Worm (Caenorhabditis elegans) whole organism, early embryonic: Measurements from ENCODE around the gene grsp-2.

ENCODE experiments used
- B0310.2 ChIP-seq: sonication (generic microtip); optimal IDR thresholded peaks from 2 replicates; lab custom pipeline; 2016; ENCODE audit warnings: mild to moderate bottlenecking, missing genetic modification characterization, missing compliant biosample characterization
- F13C5.2 ChIP-seq: sonication (generic microtip); optimal IDR thresholded peaks from 2 replicates; lab custom pipeline; 2017; ENCODE audit warnings: mild to moderate bottlenecking, missing genetic modification characterization, inconsistent platforms, missing compliant biosample characterization
- aly-1 ChIP-seq: sonication (generic microtip); optimal IDR thresholded peaks from 2 replicates; lab custom pipeline; 2016; ENCODE audit warnings: missing genetic modification characterization, missing compliant biosample characterization
- ama-1 ChIP-seq: fragments of 150-350 bp; optimal IDR thresholded peaks from 2 replicates; lab custom pipeline; 2014
- ceh-13 ChIP-seq: fragments of 200-800 bp; sonication (Bioruptor generic); optimal IDR thresholded peaks from 2 replicates; lab custom pipeline; 2018; ENCODE audit warnings: mild to moderate bottlenecking, missing genetic modification characterization, missing compliant biosample characterization
- ceh-36 ChIP-seq: sonication (generic microtip); optimal IDR thresholded peaks from 2 replicates; lab custom pipeline; 2016; ENCODE audit warnings: missing genetic modification characterization, inconsistent platforms, missing compliant biosample characterization
- ets-7 ChIP-seq: sonication (generic microtip); optimal IDR thresholded peaks from 2 replicates; lab custom pipeline; 2016; ENCODE audit warnings: missing genotype, missing genetic modification characterization, missing compliant biosample characterization
- flt-1 ChIP-seq: fragments of 200-800 bp; sonication (Bioruptor generic); IDR thresholded peaks from 2 replicates; pipeline ENCODE4 v1.3.6; 2022; ENCODE audit warnings: missing genetic modification characterization, missing compliant biosample characterization
- hmbx-1 ChIP-seq: sonication (generic microtip); optimal IDR thresholded peaks from 2 replicates; lab custom pipeline; 2016; ENCODE audit warnings: mild to moderate bottlenecking, missing genetic modification characterization, missing compliant biosample characterization
- hmg-4 ChIP-seq: fragments of 200-800 bp; sonication (Bioruptor generic); optimal IDR thresholded peaks from 2 replicates; lab custom pipeline; 2018; ENCODE audit warnings: mild to moderate bottlenecking, missing genetic modification characterization, missing compliant biosample characterization
- hnd-1 ChIP-seq: sonication (generic microtip); optimal IDR thresholded peaks from 2 replicates; lab custom pipeline; 2016; ENCODE audit warnings: missing genetic modification characterization, missing compliant biosample characterization
- pes-1 ChIP-seq: fragments of 200-800 bp; sonication (Bioruptor generic); IDR thresholded peaks from 2 replicates; pipeline ENCODE4 v1.3.6; 2022; ENCODE audit warnings: missing genetic modification reagents, missing genetic modification characterization, missing compliant biosample characterization
- scrt-1 ChIP-seq: fragments of 200-800 bp; sonication (Bioruptor generic); IDR thresholded peaks from 2 replicates; pipeline ENCODE4 v1.3.6; 2022; ENCODE audit warnings: missing genetic modification characterization, missing compliant biosample characterization
- sea-1 ChIP-seq: fragments of 200-800 bp; sonication (Bioruptor generic); conservative IDR thresholded peaks from 2 replicates; pipeline ENCODE4 v1.3.6; 2022; ENCODE audit warnings: missing genetic modification characterization, missing compliant biosample characterization
- tbx-11 ChIP-seq: fragments of 200-800 bp; sonication (Bioruptor generic); IDR thresholded peaks from 2 replicates; pipeline ENCODE4 v1.3.6; 2022; ENCODE audit warnings: missing genetic modification characterization, missing compliant biosample characterization
- tbx-37 ChIP-seq: fragments of 200-800 bp; sonication (Bioruptor generic); conservative IDR thresholded peaks from 2 replicates; pipeline ENCODE4 v1.3.6; 2022; ENCODE audit warnings: missing genetic modification reagents, missing genetic modification characterization, missing compliant biosample characterization
- tra-4 ChIP-seq: sonication (generic microtip); optimal IDR thresholded peaks from 2 replicates; lab custom pipeline; 2017; ENCODE audit warnings: missing genetic modification characterization, missing compliant biosample characterization

grsp-2 gene

DNA sequence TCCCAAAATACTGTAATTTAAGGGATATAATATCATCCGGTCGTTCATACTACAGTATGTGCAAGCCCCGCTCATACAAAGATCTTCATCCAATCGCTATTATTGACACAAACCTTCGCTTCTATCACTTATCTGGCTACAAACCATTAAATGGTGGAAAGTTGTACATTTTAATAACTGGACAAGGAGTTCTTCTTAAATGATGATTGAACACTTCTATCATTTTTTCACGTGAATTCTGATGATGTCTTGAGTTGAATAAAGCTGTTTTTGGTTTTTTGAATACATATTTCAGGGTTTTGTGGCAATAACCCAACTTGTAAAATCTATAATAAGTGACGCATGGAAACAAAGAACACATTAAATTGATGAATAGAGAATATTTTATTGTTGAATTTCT lies 6.5 kb downstream of the grsp-2 start:
- TF ChIP-seq aly-1 (tag; lab: Kevin White, UChicago) = no peak
- TF ChIP-seq flt-1 = no peak
- TF ChIP-seq F13C5.2 (tag; lab: Kevin White, UChicago) = no peak
- TF ChIP-seq ceh-36 (tag; lab: Kevin White, UChicago) = no peak
- TF ChIP-seq tbx-37 (GFP tag; lab: Robert Waterston, UW) = no peak
- TF ChIP-seq ets-7 (tag; lab: Kevin White, UChicago) = no peak
- TF ChIP-seq pes-1 = no peak

DNA sequence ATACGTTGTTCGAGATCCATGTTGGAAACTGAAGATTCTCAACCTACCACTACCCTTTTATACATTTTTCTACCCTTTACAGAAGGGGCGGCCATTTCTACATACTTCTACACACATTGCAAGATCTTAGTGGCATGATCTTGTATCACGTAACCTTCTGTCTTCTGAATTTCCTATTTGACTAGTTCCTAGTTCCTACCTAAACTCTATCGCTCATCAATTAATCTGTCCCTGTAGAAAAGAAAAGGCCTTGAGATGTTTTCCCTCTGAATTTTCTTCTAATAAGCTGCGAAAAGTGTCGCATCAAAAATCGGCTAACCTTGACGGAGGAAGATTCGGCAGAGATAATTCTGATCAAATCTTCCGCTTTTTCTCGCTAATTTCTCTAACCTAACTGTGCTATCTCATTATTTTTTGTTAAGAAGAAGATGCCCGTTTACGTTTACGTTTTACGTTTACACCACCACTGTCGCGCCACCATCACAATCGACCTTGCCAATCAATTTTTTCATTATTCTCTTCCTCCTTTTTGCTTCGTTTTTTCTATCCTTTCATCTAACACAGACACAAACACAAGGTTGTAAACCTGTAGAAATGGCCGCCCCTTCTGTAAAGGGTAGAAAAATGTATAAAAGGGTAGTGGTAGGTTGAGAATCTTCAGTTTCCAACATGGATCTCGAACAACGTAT lies 8.2 kb downstream of the grsp-2 start, which contains the start of the genes col-117 and col-3:
Gene col-117 (minus strand): TSS at position 51 of the 689 bp plus-strand sequence.
Gene col-3 (plus strand): TSS at position 639 of the 689 bp plus-strand sequence.
- no peak for TF ChIP-seq ceh-13 (GFP tag; lab: Kevin White, UChicago)

DNA sequence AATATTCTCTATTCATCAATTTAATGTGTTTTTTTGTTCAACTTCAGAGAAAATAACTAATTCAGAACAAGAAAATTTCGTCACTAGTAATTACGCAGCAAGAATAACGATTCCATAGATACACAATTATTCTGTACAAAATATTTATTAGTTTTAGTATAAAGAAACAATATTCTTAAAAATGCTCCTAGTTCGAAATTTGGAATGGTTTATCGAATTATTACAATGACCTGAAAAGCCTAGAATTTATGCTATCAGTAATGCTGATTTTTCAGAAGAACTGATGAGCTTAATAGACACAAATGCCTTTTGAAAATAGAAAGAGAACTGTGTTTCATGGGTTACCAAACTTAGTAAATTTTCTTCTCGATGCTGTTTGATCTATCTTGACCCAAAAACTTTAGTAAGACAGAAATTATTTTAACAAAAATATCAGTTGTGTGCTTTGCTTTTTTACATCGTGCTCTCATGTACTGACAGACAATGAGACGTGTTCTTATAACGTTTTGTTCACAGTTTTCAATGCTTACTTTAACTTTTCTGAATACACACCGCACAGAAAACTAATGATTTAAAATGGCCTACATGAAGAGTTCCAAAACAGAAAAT lies 10.0 kb downstream of the grsp-2 start:
- TF ChIP-seq ceh-36 (tag; lab: Kevin White, UChicago) (no peak), tra-4 (tag; lab: Kevin White, UChicago) (no peak), pes-1 (no peak), flt-1 (no peak), hmbx-1 (tag; lab: Kevin White, UChicago) (no peak), sea-1 (GFP tag; lab: Robert Waterston, UW) (no peak), hnd-1 (tag; lab: Kevin White, UChicago) (no peak), F13C5.2 (tag; lab: Kevin White, UChicago) (no peak), ets-7 (tag; lab: Kevin White, UChicago) (no peak), aly-1 (tag; lab: Kevin White, UChicago) (no peak), hmg-4 (GFP tag; lab: Kevin White, UChicago) (no peak), tbx-37 (GFP tag; lab: Robert Waterston, UW) (no peak), tbx-11 (GFP tag; lab: Robert Waterston, UW) (no peak), scrt-1 (GFP tag; lab: Robert Waterston, UW) (no peak)

DNA sequence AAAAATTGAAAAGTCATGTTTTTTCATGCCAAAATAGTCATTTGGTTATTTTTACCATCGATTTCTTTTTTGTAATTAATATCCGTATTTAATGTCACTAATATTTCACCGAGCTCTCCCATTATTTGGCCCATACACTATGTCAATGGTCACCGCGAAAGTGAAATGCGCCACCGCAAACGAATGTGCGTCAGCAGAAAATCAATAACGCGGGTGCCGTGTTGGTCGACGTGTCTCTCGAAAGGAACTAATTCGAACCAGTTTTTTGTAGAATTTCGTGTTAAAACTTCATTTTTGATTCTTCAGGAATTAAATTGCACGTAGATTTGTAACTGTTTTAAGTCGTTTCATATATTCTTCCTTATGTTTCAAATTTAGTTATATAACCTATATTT lies 10.5 kb downstream of the grsp-2 start:
- TF ChIP-seq F13C5.2 (tag; lab: Kevin White, UChicago) (peak; percentile 35), tbx-37 (GFP tag; lab: Robert Waterston, UW) (0 out of 2 replicates have a peak, but pooled peaks have one; percentile 14), tbx-11 (GFP tag; lab: Robert Waterston, UW) (no peak), ceh-36 (tag; lab: Kevin White, UChicago) (no peak), scrt-1 (GFP tag; lab: Robert Waterston, UW) (0 out of 2 replicates have a peak, but pooled peaks have one; percentile 33), hmbx-1 (tag; lab: Kevin White, UChicago) (no peak), ama-1 (no peak), pes-1 (no peak), flt-1 (no peak)

DNA sequence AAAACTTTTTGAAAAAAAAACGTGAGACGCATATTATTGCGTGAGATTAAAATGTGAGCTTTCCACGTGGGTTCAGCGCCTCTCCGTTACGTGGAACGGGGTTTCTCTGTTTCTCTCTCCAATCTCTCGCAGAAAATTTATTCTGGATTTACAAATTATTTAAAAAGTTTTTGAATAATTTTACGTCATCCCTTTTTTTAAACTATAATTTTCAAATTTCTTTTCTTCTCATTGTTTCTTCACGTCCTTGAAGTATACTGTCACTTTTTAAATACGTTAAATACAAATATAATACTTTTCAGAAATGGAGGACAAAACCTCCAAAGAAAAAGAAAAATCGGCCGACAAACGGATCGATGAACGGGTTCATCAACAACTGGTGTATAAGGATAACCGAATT lies 11.4 kb downstream of the grsp-2 start, which contains the start of gene T28C6.7:
Gene T28C6.7 (plus strand): TSS at position 301 of the 400 bp plus-strand sequence.
- no peak for TF ChIP-seq tbx-11 (GFP tag; lab: Robert Waterston, UW)
- no peak for TF ChIP-seq flt-1
- TF ChIP-seq B0310.2 (tag; lab: Kevin White, UChicago) = no peak
- TF ChIP-seq hnd-1 (tag; lab: Kevin White, UChicago) = no peak
- TF ChIP-seq tra-4 (tag; lab: Kevin White, UChicago) = no peak
- TF ChIP-seq hmbx-1 (tag; lab: Kevin White, UChicago) = no peak
- no peak for TF ChIP-seq pes-1
- TF ChIP-seq sea-1 (GFP tag; lab: Robert Waterston, UW) = no peak
- no peak for TF ChIP-seq F13C5.2 (tag; lab: Kevin White, UChicago)

DNA sequence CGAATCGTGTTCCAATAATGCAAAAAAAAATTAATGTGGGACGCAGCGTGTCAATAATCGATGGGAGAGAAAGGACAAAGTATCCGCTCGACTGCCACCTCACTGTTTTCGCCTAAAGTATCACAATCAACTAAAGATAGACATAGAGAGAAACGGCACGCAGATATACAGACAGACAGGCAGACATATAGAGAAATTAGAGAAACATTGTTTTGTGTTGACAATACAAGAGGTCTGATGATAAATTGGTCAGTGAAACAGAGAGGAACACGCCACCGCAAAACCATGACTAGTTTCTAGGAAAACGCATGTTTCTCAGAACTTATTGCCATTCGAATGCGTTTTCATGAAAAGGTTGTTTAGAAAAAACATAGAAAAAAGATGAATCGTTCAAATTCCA lies 14.5 kb downstream of the grsp-2 start, which contains the start of gene T28C6.8:
Gene T28C6.8 (minus strand): TSS at position 137 of the 400 bp plus-strand sequence.
- TF ChIP-seq pes-1 = no peak
- no peak for TF ChIP-seq F13C5.2 (tag; lab: Kevin White, UChicago)
- TF ChIP-seq scrt-1 (GFP tag; lab: Robert Waterston, UW) = no peak
- no peak for TF ChIP-seq hnd-1 (tag; lab: Kevin White, UChicago)
- TF ChIP-seq flt-1 = no peak
- no peak for TF ChIP-seq tbx-11 (GFP tag; lab: Robert Waterston, UW)
- TF ChIP-seq ets-7 (tag; lab: Kevin White, UChicago) = no peak
- no peak for TF ChIP-seq ceh-36 (tag; lab: Kevin White, UChicago)
- no peak for TF ChIP-seq tbx-37 (GFP tag; lab: Robert Waterston, UW)
- TF ChIP-seq B0310.2 (tag; lab: Kevin White, UChicago) = no peak
- no peak for TF ChIP-seq aly-1 (tag; lab: Kevin White, UChicago)
- no peak for TF ChIP-seq sea-1 (GFP tag; lab: Robert Waterston, UW)
- TF ChIP-seq ceh-13 (GFP tag; lab: Kevin White, UChicago) = no peak
- TF ChIP-seq hmbx-1 (tag; lab: Kevin White, UChicago) = no peak
- no peak for TF ChIP-seq ama-1

DNA sequence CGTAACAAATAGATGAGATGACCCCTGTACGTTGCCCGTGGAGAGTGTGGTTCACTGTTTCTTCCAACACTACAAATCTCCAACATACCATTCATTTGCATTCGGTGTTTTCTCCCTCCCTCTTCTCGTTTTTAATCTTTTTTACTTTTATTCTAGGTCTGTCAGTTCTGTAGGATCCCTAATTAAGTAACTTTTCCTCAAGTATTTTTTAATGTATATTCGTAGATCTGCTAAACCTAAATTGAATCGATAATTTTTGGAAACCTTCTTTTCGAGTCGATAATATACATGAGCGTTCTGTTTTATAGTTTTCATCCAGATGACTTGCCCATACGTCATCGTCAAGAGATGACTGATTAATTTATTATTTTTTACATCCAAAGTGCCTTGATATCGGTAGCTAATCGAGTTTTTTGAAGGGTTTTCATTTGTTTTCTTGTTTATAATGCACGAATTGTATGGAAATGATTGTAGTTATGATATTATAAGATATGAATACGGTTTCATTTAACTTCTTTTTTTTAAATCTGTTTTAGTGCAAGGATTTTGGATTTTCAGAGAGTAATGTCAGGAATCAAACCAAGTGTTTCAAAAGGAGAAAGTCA lies 24.1 kb downstream of the grsp-2 start, which contains the start of the genes T28C6.11 and T11B7.1:
Gene T28C6.11 (minus strand): TSS at position 101 of the 605 bp plus-strand sequence.
Gene T11B7.1 (plus strand): TSS at position 555 of the 605 bp plus-strand sequence.
- no peak for TF ChIP-seq pes-1
- no peak for TF ChIP-seq ceh-36 (tag; lab: Kevin White, UChicago)
- TF ChIP-seq F13C5.2 (tag; lab: Kevin White, UChicago) = no peak
- no peak for TF ChIP-seq B0310.2 (tag; lab: Kevin White, UChicago)
- no peak for TF ChIP-seq hmbx-1 (tag; lab: Kevin White, UChicago)
- TF ChIP-seq ets-7 (tag; lab: Kevin White, UChicago) = no peak
- TF ChIP-seq scrt-1 (GFP tag; lab: Robert Waterston, UW) = no peak
